Fruit fly (Drosophila melanogaster) whole organism, embryonic: Measurements from ENCODE around the gene CG32099.

Experiments used
- Asciz ChIP-seq: fragments of 200-800 bp; sonication (Bioruptor generic); optimal IDR thresholded peaks from 2 replicates; lab custom pipeline; 2017; ENCODE audit warnings: missing biosample characterization, mild to moderate bottlenecking, missing genetic modification characterization, missing genetic modification reagents
- BEAF-32 ChIP-seq: fragments of 200-800 bp; sonication (Bioruptor generic); optimal IDR thresholded peaks from 3 replicates; lab custom pipeline; 2017; ENCODE audit warnings: missing biosample characterization, missing genetic modification characterization, mild to moderate bottlenecking, moderate library complexity, missing genetic modification reagents
- Bteb2 ChIP-seq: fragments of 200-800 bp; sonication (Bioruptor generic); optimal IDR thresholded peaks from 2 replicates; lab custom pipeline; 2016; ENCODE audit warnings: missing biosample characterization, missing genetic modification characterization
- CG10565 ChIP-seq: fragments of 200-800 bp; sonication (Bioruptor generic); optimal IDR thresholded peaks from 3 replicates; lab custom pipeline; 2016; ENCODE audit warnings: missing biosample characterization, mild to moderate bottlenecking, missing genetic modification characterization
- CG11560 ChIP-seq: fragments of 200-800 bp; sonication (Bioruptor generic); IDR thresholded peaks from 3 replicates; pipeline ENCODE4 v1.3.6; 2022; ENCODE audit warnings: missing biosample characterization, missing genetic modification characterization
- CG12391 ChIP-seq: fragments of 200-800 bp; sonication (Bioruptor generic); optimal IDR thresholded peaks from 3 replicates; lab custom pipeline; 2018; ENCODE audit warnings: missing biosample characterization, mild to moderate bottlenecking, missing genetic modification characterization, moderate library complexity
- CG14860 ChIP-seq: fragments of 200-800 bp; sonication (Bioruptor generic); IDR thresholded peaks from 3 replicates; pipeline ENCODE4 v1.3.6; 2022; ENCODE audit warnings: missing biosample characterization, missing genetic modification characterization; ENCODE audit not compliant: partially characterized antibody
- CG1602 ChIP-seq: fragments of 200-800 bp; sonication (Bioruptor generic); optimal IDR thresholded peaks from 3 replicates; lab custom pipeline; 2016; ENCODE audit warnings: missing biosample characterization, missing genetic modification characterization
- CG1647 ChIP-seq: fragments of 200-800 bp; sonication (Bioruptor generic); optimal IDR thresholded peaks from 3 replicates; lab custom pipeline; 2016; ENCODE audit warnings: missing biosample characterization, missing genetic modification characterization
- CG17829 ChIP-seq: fragments of 200-800 bp; optimal IDR thresholded peaks from 2 replicates; lab custom pipeline; 2019; ENCODE audit warnings: missing biosample characterization, mild to moderate bottlenecking, missing genetic modification characterization, moderate library complexity
- CG2116 ChIP-seq: fragments of 200-800 bp; sonication (Bioruptor generic); optimal IDR thresholded peaks from 3 replicates; lab custom pipeline; 2018; ENCODE audit warnings: missing biosample characterization, mild to moderate bottlenecking, missing genetic modification characterization
- CG34224 ChIP-seq: fragments of 200-800 bp; sonication (Bioruptor generic); IDR thresholded peaks from 3 replicates; pipeline ENCODE4 v1.3.6; 2022; ENCODE audit warnings: missing biosample characterization, missing genetic modification characterization; ENCODE audit not compliant: partially characterized antibody
- CG34422 ChIP-seq: fragments of 200-800 bp; sonication (Bioruptor generic); IDR thresholded peaks from 3 replicates; pipeline ENCODE4 v1.3.6; 2022; ENCODE audit warnings: missing biosample characterization, missing genetic modification characterization
- CG3847 ChIP-seq: fragments of 200-800 bp; sonication (Bioruptor generic); IDR thresholded peaks from 2 replicates; pipeline ENCODE4 v1.3.6; 2022; ENCODE audit warnings: missing biosample characterization, missing genetic modification characterization
- CG3995 ChIP-seq: fragments of 200-800 bp; sonication (Bioruptor generic); optimal IDR thresholded peaks from 3 replicates; lab custom pipeline; 2016; ENCODE audit warnings: missing biosample characterization, missing genetic modification characterization
- CG6175 ChIP-seq: fragments of 200-800 bp; sonication (Bioruptor generic); IDR thresholded peaks from 3 replicates; pipeline ENCODE4 v1.3.6; 2022; ENCODE audit warnings: missing biosample characterization, missing genetic modification characterization
- CG6654 ChIP-seq: fragments of 200-800 bp; sonication (Bioruptor generic); optimal IDR thresholded peaks from 2 replicates; lab custom pipeline; 2017; ENCODE audit warnings: missing biosample characterization, mild to moderate bottlenecking, missing genetic modification characterization
- CG7271 ChIP-seq: fragments of 200-800 bp; sonication (Bioruptor generic); optimal IDR thresholded peaks from 2 replicates; lab custom pipeline; 2018; ENCODE audit warnings: missing biosample characterization, mild to moderate bottlenecking, missing genetic modification characterization, moderate library complexity
- CG8924 ChIP-seq: fragments of 200-800 bp; optimal IDR thresholded peaks from 3 replicates; lab custom pipeline; 2019; ENCODE audit warnings: missing biosample characterization, mild to moderate bottlenecking, missing genetic modification characterization, moderate library complexity
- D19B ChIP-seq: fragments of 200-800 bp; sonication (Bioruptor generic); optimal IDR thresholded peaks from 2 replicates; lab custom pipeline; 2017; ENCODE audit warnings: missing biosample characterization, mild to moderate bottlenecking, missing genetic modification characterization
- Dll ChIP-seq: fragments of 200-800 bp; sonication (Bioruptor generic); IDR thresholded peaks from 4 replicates; pipeline ENCODE4 v1.3.6; 2022; ENCODE audit warnings: missing biosample characterization, missing genetic modification characterization; ENCODE audit not compliant: partially characterized antibody
- Doc3 ChIP-seq: fragments of 200-800 bp; sonication (Bioruptor generic); IDR thresholded peaks from 3 replicates; pipeline ENCODE4 v1.3.6; 2022; ENCODE audit warnings: missing biosample characterization, missing genetic modification characterization; ENCODE audit not compliant: partially characterized antibody
- Dp ChIP-seq: fragments of 200-800 bp; sonication (Bioruptor generic); optimal IDR thresholded peaks from 2 replicates; lab custom pipeline; 2018; ENCODE audit warnings: missing biosample characterization, mild to moderate bottlenecking, missing genetic modification characterization, moderate library complexity
- E2f2 ChIP-seq: fragments of 200-800 bp; sonication (Bioruptor generic); IDR thresholded peaks from 2 replicates; pipeline ENCODE4 v1.3.6; 2022; ENCODE audit warnings: missing biosample characterization, missing genetic modification characterization
- Elba2 ChIP-seq: fragments of 200-800 bp; sonication (Bioruptor generic); optimal IDR thresholded peaks from 3 replicates; lab custom pipeline; 2016; ENCODE audit warnings: missing biosample characterization, missing genetic modification characterization
- HLH3B ChIP-seq: fragments of 200-800 bp; sonication (Bioruptor generic); IDR thresholded peaks from 2 replicates; pipeline ENCODE4 v1.3.6; 2022; ENCODE audit warnings: missing biosample characterization, missing genetic modification characterization
- Hsf ChIP-seq: fragments of 200-800 bp; sonication (Bioruptor generic); optimal IDR thresholded peaks from 3 replicates; lab custom pipeline; 2016; ENCODE audit warnings: missing biosample characterization, missing genetic modification characterization
- MBD-R2 ChIP-seq: fragments of 200-800 bp; sonication (Bioruptor generic); IDR thresholded peaks from 2 replicates; pipeline ENCODE4 v1.3.6; 2022; ENCODE audit warnings: missing biosample characterization, missing genetic modification characterization
- Scr ChIP-seq: fragments of 200-800 bp; sonication (Bioruptor generic); IDR thresholded peaks from 2 replicates; pipeline ENCODE4 v1.3.6; 2022; ENCODE audit warnings: missing biosample characterization, missing genetic modification characterization; ENCODE audit not compliant: partially characterized antibody
- Sry-δ ChIP-seq: fragments of 200-800 bp; sonication (Bioruptor generic); optimal IDR thresholded peaks from 2 replicates; lab custom pipeline; 2016; ENCODE audit warnings: missing biosample characterization, missing genetic modification characterization
- Trl ChIP-seq, 3 experiments: fragments of >200 bp in 2 of 3; fragments of 200-800 bp in 1 of 3; sonication (Bioruptor generic) in 1 of 3; optimal IDR thresholded peaks; 2 replicates in 1 of 3; 3 replicates in 2 of 3; lab custom pipeline; 2016 to 2017; ENCODE audit warnings: missing biosample characterization in 1 of 3, missing genetic modification characterization in 1 of 3
- amos ChIP-seq: fragments of 200-800 bp; sonication (Bioruptor generic); IDR thresholded peaks from 2 replicates; pipeline ENCODE4 v1.3.6; 2022; ENCODE audit warnings: missing biosample characterization, missing genetic modification characterization; ENCODE audit not compliant: partially characterized antibody
- chinmo ChIP-seq: fragments of 200-800 bp; sonication (Bioruptor generic); IDR thresholded peaks from 4 replicates; pipeline ENCODE4 v1.3.6; 2022; ENCODE audit warnings: missing biosample characterization, missing genetic modification characterization; ENCODE audit not compliant: partially characterized antibody
- crol ChIP-seq: fragments of 200-800 bp; sonication (Bioruptor generic); IDR thresholded peaks from 2 replicates; pipeline ENCODE4 v1.3.6; 2022; ENCODE audit warnings: missing biosample characterization, missing genetic modification characterization
- gcm ChIP-seq: fragments of 200-800 bp; sonication (Bioruptor generic); optimal IDR thresholded peaks from 2 replicates; lab custom pipeline; 2019; ENCODE audit warnings: missing biosample characterization, mild to moderate bottlenecking, missing genetic modification characterization, moderate library complexity
- hbn ChIP-seq: fragments of 200-800 bp; sonication (Bioruptor generic); IDR thresholded peaks from 2 replicates; pipeline ENCODE4 v1.3.6; 2022; ENCODE audit warnings: missing biosample characterization, missing genetic modification characterization; ENCODE audit not compliant: partially characterized antibody
- kay ChIP-seq: fragments of 200-800 bp; sonication (Bioruptor generic); optimal IDR thresholded peaks from 2 replicates; lab custom pipeline; 2016; ENCODE audit warnings: missing biosample characterization, missing genetic modification characterization
- knrl ChIP-seq: fragments of 200-800 bp; sonication (Bioruptor generic); IDR thresholded peaks from 3 replicates; pipeline ENCODE4 v1.3.6; 2022; ENCODE audit warnings: missing biosample characterization, missing genetic modification characterization; ENCODE audit not compliant: partially characterized antibody
- mld ChIP-seq: fragments of 200-800 bp; sonication (Bioruptor generic); IDR thresholded peaks from 3 replicates; pipeline ENCODE4 v1.3.6; 2022; ENCODE audit warnings: missing biosample characterization, missing genetic modification characterization; ENCODE audit not compliant: partially characterized antibody
- pb ChIP-seq: fragments of 200-800 bp; sonication (Bioruptor generic); optimal IDR thresholded peaks from 3 replicates; lab custom pipeline; 2016; ENCODE audit warnings: missing biosample characterization, missing genetic modification characterization
- phol ChIP-seq: fragments of 200-800 bp; sonication (Bioruptor generic); optimal IDR thresholded peaks from 3 replicates; lab custom pipeline; 2018; ENCODE audit warnings: missing biosample characterization, mild to moderate bottlenecking, missing genetic modification characterization, moderate library complexity
- row ChIP-seq: fragments of 200-800 bp; sonication (Bioruptor generic); IDR thresholded peaks from 3 replicates; pipeline ENCODE4 v1.3.6; 2022; ENCODE audit warnings: missing biosample characterization, missing genetic modification characterization
- sens ChIP-seq: fragments of 200-800 bp; sonication (Bioruptor generic); peaks from one replicate; lab custom pipeline; 2016; ENCODE audit warnings: missing biosample characterization, missing genetic modification characterization
- stwl ChIP-seq: fragments of 200-800 bp; sonication (Bioruptor generic); optimal IDR thresholded peaks from 3 replicates; lab custom pipeline; 2018; ENCODE audit warnings: missing biosample characterization, mild to moderate bottlenecking, missing genetic modification characterization, moderate library complexity
- tin ChIP-seq: fragments of 200-800 bp; sonication (Bioruptor generic); optimal IDR thresholded peaks from 3 replicates; lab custom pipeline; 2016; ENCODE audit warnings: missing biosample characterization, missing genetic modification characterization
- vnd ChIP-seq: fragments of 200-800 bp; sonication (Bioruptor generic); IDR thresholded peaks from 3 replicates; pipeline ENCODE4 v1.3.6; 2022; ENCODE audit warnings: missing biosample characterization, missing genetic modification characterization; ENCODE audit not compliant: partially characterized antibody

The CG32099 gene

dm6 chr3L:12118156-12118555 is 30.9 kb upstream of the CG32099 start, which contains the start of gene ssp (continued):
- TF ChIP-seq BEAF-32 (GFP tag; lab: Kevin White, UChicago) (peak; percentile 77), sens (peak; percentile 7), CG2116 (GFP tag; lab: Kevin White, UChicago) (peak; percentile 27), vnd (peak; percentile 70), Elba2 (GFP tag; lab: Kevin White, UChicago) (no peak), Dll (GFP tag; lab: Robert Waterston, UW) (peak; percentile 91), CG6654 (no peak), CG17829 (peak; percentile 14), Bteb2 (GFP tag; lab: Kevin White, UChicago) (no peak), chinmo (GFP tag; lab: Robert Waterston, UW) (0 out of 4 replicates have a peak, but pooled peaks have one; percentile 27), stwl (tag; lab: Kevin White, UChicago) (peak; percentile 79), CG6175 (no peak), Scr (GFP tag; lab: Robert Waterston, UW) (peak; percentile 84), CG8924 (tag; lab: Kevin White, UChicago) (peak; percentile 4), D19B (GFP tag; lab: Kevin White, UChicago) (no peak), Dp (GFP tag; lab: Kevin White, UChicago) (peak; percentile 47), kay (GFP tag; lab: Kevin White, UChicago) (no peak), Doc3 (GFP tag; lab: Robert Waterston, UW) (peak; percentile 79), hbn (GFP tag; lab: Robert Waterston, UW) (peak; percentile 82), gcm (GFP tag; lab: Kevin White, UChicago) (peak; percentile 9), CG7271 (tag; lab: Kevin White, UChicago) (peak; percentile 36), Sry-δ (GFP tag; lab: Kevin White, UChicago) (peak; percentile 85), CG1647 (GFP tag; lab: Kevin White, UChicago) (no peak), CG34224 (GFP tag; lab: Robert Waterston, UW) (peak; percentile 88), CG34422 (peak; percentile 20; the same call in 1 of the 3 replicates), mld (GFP tag; lab: Robert Waterston, UW) (peak; percentile 66; the same call in 1 of the 3 replicates), row (peak; percentile 41; the same call in 2 of the 3 replicates), CG3847 (GFP tag; lab: Robert Waterston, UW) (no peak), HLH3B (no peak), CG12391 (tag; lab: Kevin White, UChicago) (peak; percentile 21), knrl (peak; percentile 74; the same call in 2 of the 3 replicates), amos (peak; percentile 79)
- TF ChIP-seq, all 482 proteins: peak for 57

- TF ChIP-seq CG1602 (GFP tag; lab: Kevin White, UChicago) = no peak
- no peak for TF ChIP-seq pb (GFP tag; lab: Kevin White, UChicago)
- TF ChIP-seq CG11560 (tag; lab: Robert Waterston, UW) = 0 out of 3 replicates have a peak, but pooled peaks have one; percentile 10
- TF ChIP-seq sens = peak; percentile 12
- TF ChIP-seq, all 482 proteins: peak for 2
Measured at dm6 chr3L:12118631-12119030, 30.4 kb upstream of the CG32099 start.

- TF ChIP-seq knrl (peak; percentile 42; the same call in 2 of the 3 replicates), Hsf (GFP tag; lab: Kevin White, UChicago) (no peak), E2f2 (GFP tag; lab: Robert Waterston, UW) (peak; percentile 75), Asciz (GFP tag; lab: Kevin White, UChicago) (no peak), crol (GFP tag; lab: Robert Waterston, UW) (no peak), tin (GFP tag; lab: Kevin White, UChicago) (no peak), Trl (optimal IDR thresholded peaks at IDR 0.05; lab: Kevin White, UChicago) (no peak), Trl (GFP tag; optimal IDR thresholded peaks at IDR 0.05; lab: Kevin White, UChicago) (no peak), CG10565 (no peak), Doc3 (GFP tag; lab: Robert Waterston, UW) (peak; percentile 59), MBD-R2 (peak; percentile 79), CG3995 (no peak), phol (tag; lab: Kevin White, UChicago) (peak; percentile 43), BEAF-32 (GFP tag; lab: Kevin White, UChicago) (peak; percentile 76), CG14860 (peak; percentile 66; the same call in 2 of the 3 replicates)
Measured at dm6 chr3L:12119875-12120485, 29.1 kb upstream of the CG32099 start, which contains the start of gene CG11560. CG11560 (plus strand) TSS chr3L:12120019.
